Worm (Caenorhabditis elegans) whole organism, dauer: ENCODE results near the gene T24E12.1.
"Not testable (repeated sequence)": the region's sequence is repeated elsewhere in the genome, so short reads cannot be mapped to it uniquely, and the experiment has no call there.

Experiments
- unc-62 ChIP-seq: sonication (generic microtip); optimal IDR thresholded peaks from 2 replicates; lab custom pipeline; 2017; ENCODE audit warnings: missing biosample characterization, missing genetic modification reagents, missing genetic modification characterization

The T24E12.1 gene

ce11 chrII:3810550-3810949 lies 25.2 kb downstream of the T24E12.1 start:
- TF ChIP-seq unc-62 (GFP tag; lab: Kevin White, UChicago): no peak

DNA sequence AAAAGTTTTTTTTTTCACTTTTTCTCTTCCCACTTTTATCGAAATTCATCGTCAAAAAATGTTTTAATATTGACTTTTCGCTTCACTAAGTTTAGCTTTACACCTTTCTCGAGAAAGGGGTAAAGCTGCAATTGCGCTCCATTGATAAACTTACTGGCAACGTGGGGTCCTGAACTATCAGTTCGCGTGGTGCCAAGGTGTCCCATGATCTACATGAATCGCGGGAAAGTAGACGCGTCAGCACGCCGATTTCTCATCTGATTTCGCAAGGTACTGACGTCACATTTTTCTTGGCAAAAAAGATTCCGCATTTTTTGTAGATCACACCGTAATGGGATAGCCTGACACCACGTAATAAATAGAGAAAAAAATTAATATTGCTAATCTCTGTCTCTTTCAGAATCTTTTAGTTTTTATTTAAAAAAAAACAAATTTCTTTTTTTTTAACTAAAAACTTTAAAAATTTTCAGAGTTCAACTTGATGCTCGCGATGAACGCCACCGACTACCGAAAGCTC lies 26.5 kb downstream of the T24E12.1 start, which contains the start of gene lido-15:
Gene lido-15 (plus strand): TSS at position 467 of the 517 bp plus-strand sequence.
- no peak for TF ChIP-seq unc-62 (GFP tag; lab: Kevin White, UChicago)

DNA sequence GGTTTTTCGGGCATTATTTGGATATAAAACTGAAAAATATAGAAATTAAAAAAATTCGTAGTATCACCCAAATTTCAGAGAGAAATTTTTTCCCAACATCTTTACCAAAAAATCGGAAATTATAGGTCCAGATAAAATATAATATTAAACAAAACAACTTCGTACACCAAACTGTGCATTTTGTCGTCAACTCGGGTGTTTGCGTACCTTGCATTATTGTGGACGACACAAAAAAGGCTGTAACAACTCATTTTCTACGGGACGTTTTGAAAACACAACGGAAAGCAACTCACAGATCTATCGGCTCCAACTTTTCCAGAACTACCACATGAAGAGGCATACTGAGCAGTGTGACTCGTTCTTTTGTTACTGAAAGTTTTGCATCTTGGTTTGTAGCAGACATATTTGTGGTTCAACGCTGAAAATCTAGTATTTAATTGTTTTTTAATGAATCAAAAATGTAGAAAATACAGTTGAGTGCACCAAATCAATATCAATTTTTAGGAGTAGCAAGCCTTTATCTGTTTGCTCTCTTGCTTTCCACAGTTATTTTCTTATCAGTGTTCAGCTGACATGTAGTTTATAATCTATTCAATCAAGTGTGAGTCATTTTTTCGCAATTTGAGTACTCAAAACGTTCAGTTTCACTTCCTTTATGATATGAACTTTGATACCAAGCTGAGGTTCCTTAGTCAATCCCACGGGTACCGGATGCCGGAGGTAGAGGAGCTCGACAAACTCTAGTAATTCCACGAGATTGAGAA lies 30.3 kb downstream of the T24E12.1 start:
- no peak for TF ChIP-seq unc-62 (GFP tag; lab: Kevin White, UChicago)

ce11 chrII:3816251-3816849 lies 31.0 kb downstream of the T24E12.1 start, which contains the start of gene fbxa-24:
fbxa-24 (plus strand) TSS chrII:3816526.
- TF ChIP-seq unc-62 (GFP tag; lab: Kevin White, UChicago): not testable (repeated sequence)

ce11 chrII:3821248-3821647 lies 35.9 kb downstream of the T24E12.1 start, which contains the start of gene F54D10.7:
F54D10.7 (minus strand) TSS chrII:3821296.
- no peak for TF ChIP-seq unc-62 (GFP tag; lab: Kevin White, UChicago)

- TF ChIP-seq unc-62 (GFP tag; lab: Kevin White, UChicago): no peak
Observed at ce11 chrII:3823855-3824254, 38.5 kb downstream of the T24E12.1 start, which contains the start of gene skr-15. skr-15 (plus strand) TSS chrII:3824155.

DNA sequence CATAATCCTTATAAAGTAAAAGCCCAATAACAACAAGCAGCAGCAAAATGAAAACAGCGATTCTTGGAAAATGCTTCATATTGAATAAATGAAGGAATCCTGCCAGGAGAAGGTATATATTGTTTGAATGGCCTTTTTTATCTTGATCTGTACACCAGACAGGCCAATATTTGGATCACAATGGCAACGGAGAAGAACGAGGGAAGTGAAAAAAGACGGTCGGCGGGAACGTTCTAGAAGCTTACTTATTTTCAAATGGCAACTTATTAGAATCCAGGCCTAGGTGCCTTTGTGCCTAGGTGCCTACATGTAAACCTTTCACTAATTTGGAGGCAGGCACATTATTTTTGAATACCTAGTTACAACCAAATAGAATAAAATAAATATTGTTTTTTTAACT lies 42.4 kb downstream of the T24E12.1 start, which contains the start of gene F54D10.8:
Gene F54D10.8 (minus strand): TSS at position 101 of the 400 bp plus-strand sequence.
- TF ChIP-seq unc-62 (GFP tag; lab: Kevin White, UChicago): no peak

DNA sequence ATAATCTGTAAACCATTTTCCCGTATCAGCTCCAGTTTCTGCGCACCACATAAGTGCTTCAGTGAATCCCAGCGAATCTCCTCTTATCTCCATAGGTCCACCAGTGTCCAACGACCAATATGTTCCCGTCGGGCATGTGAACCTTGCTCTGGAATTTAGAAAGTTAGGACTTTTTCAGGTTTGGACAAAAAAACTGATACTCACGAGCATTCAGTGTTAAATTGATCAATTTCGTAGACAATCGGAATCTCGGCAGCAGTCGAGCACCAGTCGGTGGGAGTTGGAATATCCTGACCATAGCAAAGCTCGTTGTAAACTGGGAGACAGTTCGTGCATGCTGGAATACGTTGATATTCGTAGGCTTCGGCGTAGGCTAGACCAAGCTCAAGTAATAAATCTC lies 44.3 kb downstream of the T24E12.1 start:
- TF ChIP-seq unc-62 (GFP tag; lab: Kevin White, UChicago): no peak

DNA sequence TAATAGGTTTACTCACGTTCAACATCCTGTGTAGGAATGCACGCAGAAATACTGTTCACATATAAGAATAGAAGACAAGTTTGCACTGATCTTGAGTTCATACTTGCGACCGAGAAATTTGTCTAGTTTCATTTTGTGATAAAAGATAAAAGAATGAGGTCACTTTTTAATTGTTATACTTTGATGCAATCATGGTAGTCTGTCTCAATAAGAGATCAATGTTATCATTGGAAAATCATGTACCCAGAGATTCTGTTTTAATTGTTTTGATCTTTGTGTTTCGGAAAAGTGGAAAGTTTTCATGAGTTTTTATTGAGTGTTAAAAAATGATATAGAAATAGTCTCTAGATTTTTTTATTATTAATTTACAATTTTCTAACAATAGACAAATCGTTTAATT lies 47.0 kb downstream of the T24E12.1 start, which contains the start of gene F54D10.9:
Gene F54D10.9 (minus strand): TSS at position 101 of the 400 bp plus-strand sequence.
- no peak for TF ChIP-seq unc-62 (GFP tag; lab: Kevin White, UChicago)

DNA sequence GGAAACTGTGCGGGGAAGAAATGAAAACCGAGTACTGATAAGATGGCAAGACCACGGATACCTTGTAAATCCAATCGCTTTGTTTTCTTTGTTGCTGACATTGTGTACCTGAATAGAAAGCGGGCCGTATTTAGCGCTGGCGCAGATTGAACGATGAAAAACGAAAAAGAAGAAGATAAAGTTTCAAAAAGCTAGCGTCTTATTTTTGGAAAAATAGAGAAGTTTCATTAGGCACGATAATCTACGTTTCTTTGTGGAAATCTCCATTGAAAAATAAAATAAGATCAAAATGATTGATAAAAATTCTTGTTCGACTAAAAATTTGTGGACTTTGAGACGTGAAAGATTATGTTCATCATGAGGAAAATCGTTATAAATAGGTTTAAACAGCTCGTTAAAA lies 50.6 kb downstream of the T24E12.1 start, which contains the start of gene oac-4:
Gene oac-4 (minus strand): TSS at position 101 of the 400 bp plus-strand sequence.
- TF ChIP-seq unc-62 (GFP tag; lab: Kevin White, UChicago): no peak
